Worm (Caenorhabditis elegans) whole organism, L2 larva: ENCODE results near the gene T11B7.2.

Source experiments
- C34F6.9 ChIP-seq: fragments of 150-350 bp; optimal IDR thresholded peaks from 2 replicates; lab custom pipeline; 2014; ENCODE audit warnings: missing biosample characterization, missing genetic modification characterization
- F13H6.1 ChIP-seq: sonication (generic microtip); optimal IDR thresholded peaks from 2 replicates; lab custom pipeline; 2016; ENCODE audit warnings: missing genetic modification characterization, missing compliant biosample characterization
- R02D3.7 ChIP-seq: fragments of 150-350 bp; optimal IDR thresholded peaks from 2 replicates; lab custom pipeline; 2014; ENCODE audit warnings: missing biosample characterization, missing genetic modification characterization
- Y55F3AM.14 ChIP-seq: fragments of 200-800 bp; sonication (Bioruptor generic); optimal IDR thresholded peaks from 2 replicates; lab custom pipeline; 2018; ENCODE audit warnings: mild to moderate bottlenecking, missing genetic modification characterization, missing compliant biosample characterization
- ZK546.5 ChIP-seq: sonication (generic microtip); optimal IDR thresholded peaks from 2 replicates; lab custom pipeline; 2017; ENCODE audit warnings: missing biosample characterization, missing genetic modification characterization
- alr-1 ChIP-seq: fragments of 150-350 bp; optimal IDR thresholded peaks from 2 replicates; lab custom pipeline; 2014; ENCODE audit warnings: missing biosample characterization, missing genetic modification characterization
- aly-2 ChIP-seq: fragments of 150-350 bp; optimal IDR thresholded peaks from 2 replicates; lab custom pipeline; 2014; ENCODE audit warnings: missing biosample characterization, missing genetic modification characterization
- ama-1 ChIP-seq: fragments of 150-350 bp; optimal IDR thresholded peaks from 2 replicates; lab custom pipeline; 2018; ENCODE audit warnings: inconsistent platforms
- blmp-1 ChIP-seq: sonication (generic microtip); optimal IDR thresholded peaks from 2 replicates; lab custom pipeline; 2017; ENCODE audit warnings: missing genetic modification characterization, mild to moderate bottlenecking, missing compliant biosample characterization, antibody characterized with exemption, moderate library complexity; ENCODE audit not compliant: insufficient read depth
- ceh-16 ChIP-seq: fragments of 150-350 bp; optimal IDR thresholded peaks from 2 replicates; lab custom pipeline; 2014; ENCODE audit warnings: missing biosample characterization, missing genetic modification characterization
- ceh-82 ChIP-seq: fragments of 150-350 bp; optimal IDR thresholded peaks from 2 replicates; lab custom pipeline; 2014; ENCODE audit warnings: missing biosample characterization, missing genetic modification characterization
- crh-2 ChIP-seq: sonication (generic microtip); optimal IDR thresholded peaks from 2 replicates; lab custom pipeline; 2017; ENCODE audit warnings: missing biosample characterization, missing genetic modification characterization
- dmd-4 ChIP-seq: sonication (generic microtip); optimal IDR thresholded peaks from 2 replicates; lab custom pipeline; 2017; ENCODE audit warnings: missing biosample characterization, missing genetic modification characterization
- egl-27 ChIP-seq: sonication (generic microtip); optimal IDR thresholded peaks from 3 replicates; lab custom pipeline; 2017; ENCODE audit warnings: missing biosample characterization, missing genetic modification reagents, missing genetic modification characterization
- elt-1 ChIP-seq: fragments of 150-350 bp; optimal IDR thresholded peaks from 2 replicates; lab custom pipeline; 2014; ENCODE audit warnings: missing biosample characterization, missing genetic modification characterization
- elt-3 ChIP-seq: sonication (generic microtip); optimal IDR thresholded peaks from 2 replicates; lab custom pipeline; 2017; ENCODE audit warnings: missing biosample characterization, missing genetic modification characterization
- fos-1 ChIP-seq: fragments of 150-350 bp; optimal IDR thresholded peaks from 2 replicates; lab custom pipeline; 2014; ENCODE audit warnings: missing biosample characterization, missing genetic modification characterization
- gmeb-1 ChIP-seq: fragments of 150-350 bp; optimal IDR thresholded peaks from 2 replicates; lab custom pipeline; 2014; ENCODE audit warnings: missing biosample characterization, missing genetic modification characterization
- lin-11 ChIP-seq: fragments of 150-350 bp; sonication (generic microtip); optimal IDR thresholded peaks from 2 replicates; lab custom pipeline; 2014; ENCODE audit warnings: missing biosample characterization, missing genetic modification characterization, inconsistent platforms, mixed read lengths
- lin-13 ChIP-seq: fragments of 150-350 bp; optimal IDR thresholded peaks from 2 replicates; lab custom pipeline; 2014; ENCODE audit warnings: missing biosample characterization, missing genetic modification reagents, missing genetic modification characterization
- lin-39 ChIP-seq: fragments of 150-350 bp; optimal IDR thresholded peaks from 2 replicates; lab custom pipeline; 2014; ENCODE audit warnings: missing biosample characterization, missing genetic modification reagents, missing genetic modification characterization
- lsy-2 ChIP-seq, 2 experiments: fragments of 150-350 bp in 1 of 2; sonication (generic microtip) in 1 of 2; optimal IDR thresholded peaks; 2 replicates each; lab custom pipeline; 2014 to 2017; ENCODE audit warnings: missing biosample characterization in 2 of 2, missing genetic modification characterization in 2 of 2
- mab-5 ChIP-seq: fragments of 150-350 bp; optimal IDR thresholded peaks from 2 replicates; lab custom pipeline; 2014; ENCODE audit warnings: missing biosample characterization, missing genetic modification characterization
- mbf-1 ChIP-seq: sonication (generic microtip); optimal IDR thresholded peaks from 2 replicates; lab custom pipeline; 2017; ENCODE audit warnings: missing biosample characterization, missing genetic modification characterization
- mdl-1 ChIP-seq, 2 experiments: fragments of 150-350 bp in 1 of 2; sonication (generic microtip) in 1 of 2; optimal IDR thresholded peaks; 2 replicates each; lab custom pipeline; 2017; ENCODE audit warnings: missing biosample characterization in 2 of 2, missing genetic modification characterization in 2 of 2
- nhr-10 ChIP-seq: sonication (generic microtip); optimal IDR thresholded peaks from 2 replicates; lab custom pipeline; 2017; ENCODE audit warnings: missing biosample characterization, missing genetic modification characterization
- nhr-11 ChIP-seq: fragments of 150-350 bp; optimal IDR thresholded peaks from 2 replicates; lab custom pipeline; 2014; ENCODE audit warnings: missing biosample characterization, missing genetic modification characterization
- nhr-12 ChIP-seq: fragments of 150-350 bp; optimal IDR thresholded peaks from 2 replicates; lab custom pipeline; 2014; ENCODE audit warnings: missing biosample characterization, missing genetic modification characterization
- nhr-129 ChIP-seq: fragments of 150-350 bp; optimal IDR thresholded peaks from 2 replicates; lab custom pipeline; 2014; ENCODE audit warnings: missing biosample characterization, missing genetic modification characterization
- nhr-21 ChIP-seq: fragments of 150-350 bp; optimal IDR thresholded peaks from 2 replicates; lab custom pipeline; 2014; ENCODE audit warnings: missing biosample characterization, missing genetic modification characterization
- nhr-23 ChIP-seq: fragments of 150-350 bp; optimal IDR thresholded peaks from 2 replicates; lab custom pipeline; 2014; ENCODE audit warnings: missing biosample characterization, missing genetic modification reagents, missing genetic modification characterization
- nhr-237 ChIP-seq: fragments of 150-350 bp; optimal IDR thresholded peaks from 2 replicates; lab custom pipeline; 2014; ENCODE audit warnings: missing biosample characterization, missing genetic modification characterization
- nhr-25 ChIP-seq: fragments of 150-350 bp; sonication (generic microtip); optimal IDR thresholded peaks from 3 replicates; lab custom pipeline; 2014; ENCODE audit warnings: missing biosample characterization, missing genetic modification characterization
- nhr-6 ChIP-seq: fragments of 150-350 bp; optimal IDR thresholded peaks from 2 replicates; lab custom pipeline; 2014; ENCODE audit warnings: missing biosample characterization, missing genetic modification characterization
- nhr-77 ChIP-seq: fragments of 150-350 bp; optimal IDR thresholded peaks from 2 replicates; lab custom pipeline; 2014; ENCODE audit warnings: missing biosample characterization, missing genetic modification characterization
- peb-1 ChIP-seq: fragments of 150-350 bp; optimal IDR thresholded peaks from 2 replicates; lab custom pipeline; 2014; ENCODE audit warnings: missing biosample characterization, missing genetic modification characterization
- sem-4 ChIP-seq: fragments of 150-350 bp; optimal IDR thresholded peaks from 2 replicates; lab custom pipeline; 2014; ENCODE audit warnings: missing biosample characterization, missing genetic modification reagents, missing genetic modification characterization
- skn-1 ChIP-seq: sonication (generic microtip); optimal IDR thresholded peaks from 2 replicates; lab custom pipeline; 2017; ENCODE audit warnings: missing biosample characterization, missing genetic modification characterization
- sma-3 ChIP-seq: sonication (generic microtip); optimal IDR thresholded peaks from 2 replicates; lab custom pipeline; 2016; ENCODE audit warnings: missing genetic modification reagents, missing genetic modification characterization, missing compliant biosample characterization
- sma-9 ChIP-seq, 2 experiments: fragments of 150-350 bp in 1 of 2; sonication (generic microtip) in 1 of 2; optimal IDR thresholded peaks; 2 replicates each; lab custom pipeline; 2014 to 2016; ENCODE audit warnings: missing genetic modification characterization in 2 of 2, mild to moderate bottlenecking in 1 of 2, missing biosample characterization in 1 of 2, missing compliant biosample characterization in 1 of 2, missing genetic modification reagents in 1 of 2, moderate library complexity in 1 of 2
- snpc-4 ChIP-seq: fragments of 150-350 bp; optimal IDR thresholded peaks from 2 replicates; lab custom pipeline; 2014; ENCODE audit warnings: missing biosample characterization, missing genetic modification characterization
- unc-39 ChIP-seq: fragments of 150-350 bp; optimal IDR thresholded peaks from 2 replicates; lab custom pipeline; 2014; ENCODE audit warnings: missing biosample characterization, missing genetic modification characterization
- unc-55 ChIP-seq: fragments of 150-350 bp; sonication (generic microtip); optimal IDR thresholded peaks from 3 replicates; lab custom pipeline; 2014; ENCODE audit warnings: missing biosample characterization, missing genetic modification reagents, missing genetic modification characterization
- unc-62 ChIP-seq: fragments of 150-350 bp; optimal IDR thresholded peaks from 2 replicates; lab custom pipeline; 2014; ENCODE audit warnings: missing biosample characterization, missing genetic modification reagents, missing genetic modification characterization
- zag-1 ChIP-seq: fragments of 150-350 bp; optimal IDR thresholded peaks from 2 replicates; lab custom pipeline; 2014; ENCODE audit warnings: missing biosample characterization, missing genetic modification characterization
- ztf-1 ChIP-seq: fragments of 200-800 bp; sonication (Bioruptor generic); conservative IDR thresholded peaks from 2 replicates; pipeline ENCODE4 v1.3.6; 2022; ENCODE audit warnings: missing genetic modification characterization, missing compliant biosample characterization
- ztf-11 ChIP-seq: sonication (generic microtip); optimal IDR thresholded peaks from 2 replicates; lab custom pipeline; 2017; ENCODE audit warnings: missing biosample characterization, missing genetic modification characterization
- ztf-4 ChIP-seq: fragments of 150-350 bp; optimal IDR thresholded peaks from 2 replicates; lab custom pipeline; 2014; ENCODE audit warnings: missing biosample characterization, missing genetic modification characterization

The T11B7.2 gene

ce11 chrIV:8830591-8830990 is 13.8 kb downstream of the T11B7.2 start, which contains the start of gene T28C6.8 (continued):
- TF ChIP-seq lsy-2 (tag; optimal IDR thresholded peaks at IDR 0.05; lab: Kevin White, UChicago) (no peak), unc-39 (tag; lab: Kevin White, UChicago) (no peak), ceh-16 (no peak), nhr-6 (tag; lab: Kevin White, UChicago) (no peak), unc-55 (GFP tag; lab: Kevin White, UChicago) (no peak), crh-2 (peak; percentile 37), nhr-25 (tag; lab: Kevin White, UChicago) (peak; percentile 66), lin-11 (no peak), nhr-10 (tag; lab: Kevin White, UChicago) (no peak), sma-3 (GFP tag; lab: Kevin White, UChicago) (peak; percentile 69)

- TF ChIP-seq peb-1 (no peak), nhr-23 (no peak), ztf-1 (GFP tag; lab: Robert Waterston, UW) (no peak)
Measured at ce11 chrIV:8827500-8827899, 16.9 kb downstream of the T11B7.2 start, which contains the start of gene T28C6.7. Gene T28C6.7 (plus strand): TSS chrIV:8827800.

- no peak for TF ChIP-seq nhr-12 (tag; lab: Kevin White, UChicago)
- TF ChIP-seq mab-5 (tag; lab: Kevin White, UChicago): no peak
- TF ChIP-seq C34F6.9: no peak
- no peak for TF ChIP-seq F13H6.1
- no peak for TF ChIP-seq R02D3.7 (tag; lab: Kevin White, UChicago)
- no peak for TF ChIP-seq mbf-1 (tag; lab: Kevin White, UChicago)
- TF ChIP-seq skn-1 (tag; lab: Kevin White, UChicago): no peak
- TF ChIP-seq ztf-1 (GFP tag; lab: Robert Waterston, UW): no peak
- TF ChIP-seq ceh-16: peak; percentile 1
- TF ChIP-seq lsy-2 (tag; optimal IDR thresholded peaks at IDR 0.05; lab: Kevin White, UChicago): peak in 1 of 2 experiments; percentile 61
- TF ChIP-seq snpc-4: no peak
- no peak for TF ChIP-seq nhr-21
- TF ChIP-seq nhr-25 (tag; lab: Kevin White, UChicago): peak; percentile 10
- no peak for TF ChIP-seq nhr-11 (tag; lab: Kevin White, UChicago)
- TF ChIP-seq ama-1 (lab: Kevin White, UChicago): no peak
- no peak for TF ChIP-seq alr-1
- TF ChIP-seq ztf-4: no peak
- TF ChIP-seq nhr-77 (tag; lab: Kevin White, UChicago): no peak
- TF ChIP-seq unc-62 (GFP tag; lab: Kevin White, UChicago): no peak
- TF ChIP-seq nhr-237 (tag; lab: Kevin White, UChicago): no peak
- no peak for TF ChIP-seq unc-39 (tag; lab: Kevin White, UChicago)
- no peak for TF ChIP-seq elt-1 (tag; lab: Kevin White, UChicago)
- no peak for TF ChIP-seq sma-3 (GFP tag; lab: Kevin White, UChicago)
- TF ChIP-seq nhr-10 (tag; lab: Kevin White, UChicago): no peak
- TF ChIP-seq ceh-82 (tag; lab: Kevin White, UChicago): no peak
- no peak for TF ChIP-seq aly-2 (tag; lab: Kevin White, UChicago)
- no peak for TF ChIP-seq zag-1
- TF ChIP-seq egl-27 (tag; lab: Kevin White, UChicago): no peak
- no peak for TF ChIP-seq elt-3
- peak; percentile 23 for TF ChIP-seq sma-9 (GFP tag; optimal IDR thresholded peaks at IDR 0.05; lab: Kevin White, UChicago)
- no peak for TF ChIP-seq sma-9 (tag; optimal IDR thresholded peaks at IDR 0.05; lab: Kevin White, UChicago)
- TF ChIP-seq lin-11: no peak
- TF ChIP-seq nhr-129 (tag; lab: Kevin White, UChicago): peak; percentile 24
- peak; percentile 48 for TF ChIP-seq fos-1 (tag; lab: Kevin White, UChicago)
- TF ChIP-seq unc-55 (GFP tag; lab: Kevin White, UChicago): peak; percentile 40
- no peak for TF ChIP-seq lin-13 (GFP tag; lab: Kevin White, UChicago)
- no peak for TF ChIP-seq ZK546.5 (tag; lab: Kevin White, UChicago)
- TF ChIP-seq nhr-23: no peak
- TF ChIP-seq blmp-1 (tag; lab: Kevin White, UChicago): peak; percentile 57
- TF ChIP-seq gmeb-1 (tag; lab: Kevin White, UChicago): no peak
- TF ChIP-seq Y55F3AM.14: no peak
- no peak for TF ChIP-seq mdl-1 (tag; optimal IDR thresholded peaks at IDR 0.05; lab: Kevin White, UChicago)
- TF ChIP-seq crh-2: no peak
- peak; percentile 21 for TF ChIP-seq sem-4 (tag; lab: Kevin White, UChicago)
- TF ChIP-seq lin-39 (tag; lab: Kevin White, UChicago): no peak
- no peak for TF ChIP-seq dmd-4
- no peak for TF ChIP-seq ztf-11
- no peak for TF ChIP-seq nhr-6 (tag; lab: Kevin White, UChicago)
- TF ChIP-seq peb-1: no peak
Measured at ce11 chrIV:8826606-8827000, 17.8 kb downstream of the T11B7.2 start.
